Worm (Caenorhabditis elegans): ENCODE results near the gene cdh-1.

- no peak for TF ChIP-seq skn-1 (tag; optimal IDR thresholded peaks at IDR 0.05)
- no peak for TF ChIP-seq elt-3 (tag; optimal IDR thresholded peaks at IDR 0.05)
- TF ChIP-seq aly-2 (tag; optimal IDR thresholded peaks at IDR 0.05) = no peak
- no peak for TF ChIP-seq pha-4 (tag; optimal IDR thresholded peaks at IDR 0.05)
- TF ChIP-seq unc-39 (tag; optimal IDR thresholded peaks at IDR 0.05) = no peak
- no peak for TF ChIP-seq fkh-10 (GFP tag; optimal IDR thresholded peaks at IDR 0.05)
- no peak for TF ChIP-seq jun-1 (tag; optimal IDR thresholded peaks at IDR 0.05)
- TF ChIP-seq ztf-4 (tag; optimal IDR thresholded peaks at IDR 0.05) = no peak
- no peak for TF ChIP-seq nhr-12 (tag; optimal IDR thresholded peaks at IDR 0.05)
- peak; percentile 56 for TF ChIP-seq nfya-1 (tag; optimal IDR thresholded peaks at IDR 0.05; ENCODE audit: insufficient read depth)
- TF ChIP-seq ceh-9 (tag; optimal IDR thresholded peaks at IDR 0.05) = no peak
These were observed 42.3 kb upstream of the cdh-1 start for ce11 chrIII:2868416-2868815.
